Fruit fly (Drosophila melanogaster): Measurements from ENCODE around the gene Sfp70A4.

Gene Sfp70A4

dm6 chr3L:13259617-13260016 is 37.0 kb downstream of the Sfp70A4 start:
- no peak for TF ChIP-seq CG14655 (GFP tag; optimal IDR thresholded peaks at IDR 0.05)
- TF ChIP-seq Snoo (tag; optimal IDR thresholded peaks at IDR 0.05) = no peak
- no peak for TF ChIP-seq CG12605 (GFP tag; IDR thresholded peaks at IDR 0.05)
- TF ChIP-seq D1 (tag; optimal IDR thresholded peaks at IDR 0.05) = no peak
- TF ChIP-seq rn (GFP tag; IDR thresholded peaks at IDR 0.05) = no peak
- no peak for TF ChIP-seq CG13204 (GFP tag; optimal IDR thresholded peaks at IDR 0.05)
- TF ChIP-seq CG15710 (tag; optimal IDR thresholded peaks at IDR 0.05) = no peak
- no peak for TF ChIP-seq CG8159 (tag; optimal IDR thresholded peaks at IDR 0.05)

- TF ChIP-seq CG13204 (GFP tag; optimal IDR thresholded peaks at IDR 0.05) = no peak
- TF ChIP-seq Ets98B (GFP tag; IDR thresholded peaks at IDR 0.05) = no peak
- TF ChIP-seq CG12605 (GFP tag; IDR thresholded peaks at IDR 0.05) = no peak
- TF ChIP-seq rn (GFP tag; IDR thresholded peaks at IDR 0.05) = no peak
- no peak for TF ChIP-seq CG9948 (tag; optimal IDR thresholded peaks at IDR 0.05)
- TF ChIP-seq CG34367 (tag; optimal IDR thresholded peaks at IDR 0.05) = no peak
- TF ChIP-seq CG4496 (GFP tag; IDR thresholded peaks at IDR 0.05) = no peak
- TF ChIP-seq Pif1A (GFP tag; optimal IDR thresholded peaks at IDR 0.05) = no peak
- no peak for TF ChIP-seq CG8159 (tag; optimal IDR thresholded peaks at IDR 0.05)
- TF ChIP-seq CG17806 (tag; optimal IDR thresholded peaks at IDR 0.05) = no peak
- no peak for TF ChIP-seq D1 (tag; optimal IDR thresholded peaks at IDR 0.05)
- TF ChIP-seq Pif1B (GFP tag; optimal IDR thresholded peaks at IDR 0.05) = no peak
- no peak for TF ChIP-seq CG8301 (tag; optimal IDR thresholded peaks at IDR 0.05)
- TF ChIP-seq CG15710 (tag; optimal IDR thresholded peaks at IDR 0.05) = no peak
Observed at dm6 chr3L:13256159-13256558, 40.5 kb downstream of the Sfp70A4 start.

dm6 chr3L:13255393-13256078 is 41.1 kb downstream of the Sfp70A4 start:
- TF ChIP-seq D1 (tag; optimal IDR thresholded peaks at IDR 0.05) (peak; percentile 17), Pif1A (GFP tag; optimal IDR thresholded peaks at IDR 0.05) (no peak), CG4496 (GFP tag; IDR thresholded peaks at IDR 0.05) (0 out of 3 replicates have a peak, but pooled peaks have one; percentile 27), CG14655 (GFP tag; optimal IDR thresholded peaks at IDR 0.05) (peak; percentile 40), CG32121 (GFP tag; IDR thresholded peaks at IDR 0.05) (no peak), fd96Ca (GFP tag; IDR thresholded peaks at IDR 0.05) (0 out of 3 replicates have a peak, but pooled peaks have one; percentile 30), CG9948 (tag; optimal IDR thresholded peaks at IDR 0.05) (no peak), CG13204 (GFP tag; optimal IDR thresholded peaks at IDR 0.05) (peak; percentile 17), CG17806 (tag; optimal IDR thresholded peaks at IDR 0.05) (no peak), EcR (GFP tag; optimal IDR thresholded peaks at IDR 0.05) (peak; percentile 32)

- TF ChIP-seq CG10348 (GFP tag; IDR thresholded peaks at IDR 0.05) (no peak), CG14655 (GFP tag; optimal IDR thresholded peaks at IDR 0.05) (no peak), D1 (tag; optimal IDR thresholded peaks at IDR 0.05) (no peak), Pif1B (GFP tag; optimal IDR thresholded peaks at IDR 0.05) (no peak), EcR (GFP tag; optimal IDR thresholded peaks at IDR 0.05) (no peak), CG9948 (tag; optimal IDR thresholded peaks at IDR 0.05) (no peak), rn (GFP tag; IDR thresholded peaks at IDR 0.05) (no peak), Pif1A (GFP tag; optimal IDR thresholded peaks at IDR 0.05) (no peak), Ets98B (GFP tag; IDR thresholded peaks at IDR 0.05) (no peak), CG34367 (tag; optimal IDR thresholded peaks at IDR 0.05) (no peak)
Observed at dm6 chr3L:13254274-13254673, 42.4 kb downstream of the Sfp70A4 start.

dm6 chr3L:13252952-13253478 is 43.6 kb downstream of the Sfp70A4 start:
- no peak for TF ChIP-seq CG8159 (tag; optimal IDR thresholded peaks at IDR 0.05)
- no peak for TF ChIP-seq CG32121 (GFP tag; IDR thresholded peaks at IDR 0.05)
- TF ChIP-seq Ets98B (GFP tag; IDR thresholded peaks at IDR 0.05) = no peak
- no peak for TF ChIP-seq CG10348 (GFP tag; IDR thresholded peaks at IDR 0.05)
- no peak for TF ChIP-seq fd96Ca (GFP tag; IDR thresholded peaks at IDR 0.05)
- no peak for TF ChIP-seq CG8301 (tag; optimal IDR thresholded peaks at IDR 0.05)

- TF ChIP-seq CG17806 (tag; optimal IDR thresholded peaks at IDR 0.05) = no peak
- no peak for TF ChIP-seq EcR (GFP tag; optimal IDR thresholded peaks at IDR 0.05)
- TF ChIP-seq Snoo (tag; optimal IDR thresholded peaks at IDR 0.05) = no peak
- no peak for TF ChIP-seq D1 (tag; optimal IDR thresholded peaks at IDR 0.05)
- TF ChIP-seq CG34367 (tag; optimal IDR thresholded peaks at IDR 0.05) = no peak
- no peak for TF ChIP-seq Pif1A (GFP tag; optimal IDR thresholded peaks at IDR 0.05)
- peak; percentile 43; the same call in 1 of the 2 replicates for TF ChIP-seq Ets98B (GFP tag; IDR thresholded peaks at IDR 0.05)
- TF ChIP-seq CG9948 (tag; optimal IDR thresholded peaks at IDR 0.05) = no peak
- TF ChIP-seq CG32121 (GFP tag; IDR thresholded peaks at IDR 0.05) = peak; percentile 48; the same call in 1 of the 2 replicates
- TF ChIP-seq fd96Ca (GFP tag; IDR thresholded peaks at IDR 0.05) = peak; percentile 61
- no peak for TF ChIP-seq CG10348 (GFP tag; IDR thresholded peaks at IDR 0.05)
- no peak for TF ChIP-seq gl (tag; optimal IDR thresholded peaks at IDR 0.05)
- TF ChIP-seq CG8301 (tag; optimal IDR thresholded peaks at IDR 0.05) = no peak
- TF ChIP-seq CG12605 (GFP tag; IDR thresholded peaks at IDR 0.05) = 0 out of 2 replicates have a peak, but pooled peaks have one; percentile 37
- TF ChIP-seq rn (GFP tag; IDR thresholded peaks at IDR 0.05) = no peak; the same call in 1 of the 2 replicates
- no peak for TF ChIP-seq CG4496 (GFP tag; IDR thresholded peaks at IDR 0.05)
- no peak for TF ChIP-seq CG14655 (GFP tag; optimal IDR thresholded peaks at IDR 0.05)
- TF ChIP-seq CG13204 (GFP tag; optimal IDR thresholded peaks at IDR 0.05) = no peak
- TF ChIP-seq CG15710 (tag; optimal IDR thresholded peaks at IDR 0.05) = no peak
- no peak for TF ChIP-seq CG8159 (tag; optimal IDR thresholded peaks at IDR 0.05)
Observed at dm6 chr3L:13251786-13252185, 44.9 kb downstream of the Sfp70A4 start.

Data from whole organism, pupa.